Worm (Caenorhabditis elegans) whole organism, L2 larva: Measurements from ENCODE around the gene mrpl-1.

Source experiments
- C34F6.9 ChIP-seq: fragments of 150-350 bp; optimal IDR thresholded peaks from 2 replicates; lab custom pipeline; 2014; ENCODE audit warnings: missing biosample characterization, missing genetic modification characterization
- F13H6.1 ChIP-seq: sonication (generic microtip); optimal IDR thresholded peaks from 2 replicates; lab custom pipeline; 2016; ENCODE audit warnings: missing genetic modification characterization, missing compliant biosample characterization
- R02D3.7 ChIP-seq: fragments of 150-350 bp; optimal IDR thresholded peaks from 2 replicates; lab custom pipeline; 2014; ENCODE audit warnings: missing biosample characterization, missing genetic modification characterization
- Y55F3AM.14 ChIP-seq: fragments of 200-800 bp; sonication (Bioruptor generic); optimal IDR thresholded peaks from 2 replicates; lab custom pipeline; 2018; ENCODE audit warnings: mild to moderate bottlenecking, missing genetic modification characterization, missing compliant biosample characterization
- ZK546.5 ChIP-seq: sonication (generic microtip); optimal IDR thresholded peaks from 2 replicates; lab custom pipeline; 2017; ENCODE audit warnings: missing biosample characterization, missing genetic modification characterization
- alr-1 ChIP-seq: fragments of 150-350 bp; optimal IDR thresholded peaks from 2 replicates; lab custom pipeline; 2014; ENCODE audit warnings: missing biosample characterization, missing genetic modification characterization
- aly-2 ChIP-seq: fragments of 150-350 bp; optimal IDR thresholded peaks from 2 replicates; lab custom pipeline; 2014; ENCODE audit warnings: missing biosample characterization, missing genetic modification characterization
- ama-1 ChIP-seq: fragments of 150-350 bp; optimal IDR thresholded peaks from 2 replicates; lab custom pipeline; 2018; ENCODE audit warnings: inconsistent platforms
- blmp-1 ChIP-seq: sonication (generic microtip); optimal IDR thresholded peaks from 2 replicates; lab custom pipeline; 2017; ENCODE audit warnings: missing genetic modification characterization, mild to moderate bottlenecking, missing compliant biosample characterization, antibody characterized with exemption, moderate library complexity; ENCODE audit not compliant: insufficient read depth
- ceh-16 ChIP-seq: fragments of 150-350 bp; optimal IDR thresholded peaks from 2 replicates; lab custom pipeline; 2014; ENCODE audit warnings: missing biosample characterization, missing genetic modification characterization
- ceh-82 ChIP-seq: fragments of 150-350 bp; optimal IDR thresholded peaks from 2 replicates; lab custom pipeline; 2014; ENCODE audit warnings: missing biosample characterization, missing genetic modification characterization
- crh-2 ChIP-seq: sonication (generic microtip); optimal IDR thresholded peaks from 2 replicates; lab custom pipeline; 2017; ENCODE audit warnings: missing biosample characterization, missing genetic modification characterization
- dmd-4 ChIP-seq: sonication (generic microtip); optimal IDR thresholded peaks from 2 replicates; lab custom pipeline; 2017; ENCODE audit warnings: missing biosample characterization, missing genetic modification characterization
- egl-27 ChIP-seq: sonication (generic microtip); optimal IDR thresholded peaks from 3 replicates; lab custom pipeline; 2017; ENCODE audit warnings: missing biosample characterization, missing genetic modification reagents, missing genetic modification characterization
- elt-1 ChIP-seq: fragments of 150-350 bp; optimal IDR thresholded peaks from 2 replicates; lab custom pipeline; 2014; ENCODE audit warnings: missing biosample characterization, missing genetic modification characterization
- elt-3 ChIP-seq: sonication (generic microtip); optimal IDR thresholded peaks from 2 replicates; lab custom pipeline; 2017; ENCODE audit warnings: missing biosample characterization, missing genetic modification characterization
- fos-1 ChIP-seq: fragments of 150-350 bp; optimal IDR thresholded peaks from 2 replicates; lab custom pipeline; 2014; ENCODE audit warnings: missing biosample characterization, missing genetic modification characterization
- gmeb-1 ChIP-seq: fragments of 150-350 bp; optimal IDR thresholded peaks from 2 replicates; lab custom pipeline; 2014; ENCODE audit warnings: missing biosample characterization, missing genetic modification characterization
- lin-11 ChIP-seq: fragments of 150-350 bp; sonication (generic microtip); optimal IDR thresholded peaks from 2 replicates; lab custom pipeline; 2014; ENCODE audit warnings: missing biosample characterization, missing genetic modification characterization, inconsistent platforms, mixed read lengths
- lin-13 ChIP-seq: fragments of 150-350 bp; optimal IDR thresholded peaks from 2 replicates; lab custom pipeline; 2014; ENCODE audit warnings: missing biosample characterization, missing genetic modification reagents, missing genetic modification characterization
- lin-39 ChIP-seq: fragments of 150-350 bp; optimal IDR thresholded peaks from 2 replicates; lab custom pipeline; 2014; ENCODE audit warnings: missing biosample characterization, missing genetic modification reagents, missing genetic modification characterization
- lsy-2 ChIP-seq, 2 experiments: fragments of 150-350 bp in 1 of 2; sonication (generic microtip) in 1 of 2; optimal IDR thresholded peaks; 2 replicates each; lab custom pipeline; 2014 to 2017; ENCODE audit warnings: missing biosample characterization in 2 of 2, missing genetic modification characterization in 2 of 2
- mab-5 ChIP-seq: fragments of 150-350 bp; optimal IDR thresholded peaks from 2 replicates; lab custom pipeline; 2014; ENCODE audit warnings: missing biosample characterization, missing genetic modification characterization
- mbf-1 ChIP-seq: sonication (generic microtip); optimal IDR thresholded peaks from 2 replicates; lab custom pipeline; 2017; ENCODE audit warnings: missing biosample characterization, missing genetic modification characterization
- mdl-1 ChIP-seq, 2 experiments: fragments of 150-350 bp in 1 of 2; sonication (generic microtip) in 1 of 2; optimal IDR thresholded peaks; 2 replicates each; lab custom pipeline; 2017; ENCODE audit warnings: missing biosample characterization in 2 of 2, missing genetic modification characterization in 2 of 2
- nhr-10 ChIP-seq: sonication (generic microtip); optimal IDR thresholded peaks from 2 replicates; lab custom pipeline; 2017; ENCODE audit warnings: missing biosample characterization, missing genetic modification characterization
- nhr-11 ChIP-seq: fragments of 150-350 bp; optimal IDR thresholded peaks from 2 replicates; lab custom pipeline; 2014; ENCODE audit warnings: missing biosample characterization, missing genetic modification characterization
- nhr-12 ChIP-seq: fragments of 150-350 bp; optimal IDR thresholded peaks from 2 replicates; lab custom pipeline; 2014; ENCODE audit warnings: missing biosample characterization, missing genetic modification characterization
- nhr-129 ChIP-seq: fragments of 150-350 bp; optimal IDR thresholded peaks from 2 replicates; lab custom pipeline; 2014; ENCODE audit warnings: missing biosample characterization, missing genetic modification characterization
- nhr-21 ChIP-seq: fragments of 150-350 bp; optimal IDR thresholded peaks from 2 replicates; lab custom pipeline; 2014; ENCODE audit warnings: missing biosample characterization, missing genetic modification characterization
- nhr-23 ChIP-seq: fragments of 150-350 bp; optimal IDR thresholded peaks from 2 replicates; lab custom pipeline; 2014; ENCODE audit warnings: missing biosample characterization, missing genetic modification reagents, missing genetic modification characterization
- nhr-237 ChIP-seq: fragments of 150-350 bp; optimal IDR thresholded peaks from 2 replicates; lab custom pipeline; 2014; ENCODE audit warnings: missing biosample characterization, missing genetic modification characterization
- nhr-25 ChIP-seq: fragments of 150-350 bp; sonication (generic microtip); optimal IDR thresholded peaks from 3 replicates; lab custom pipeline; 2014; ENCODE audit warnings: missing biosample characterization, missing genetic modification characterization
- nhr-6 ChIP-seq: fragments of 150-350 bp; optimal IDR thresholded peaks from 2 replicates; lab custom pipeline; 2014; ENCODE audit warnings: missing biosample characterization, missing genetic modification characterization
- nhr-77 ChIP-seq: fragments of 150-350 bp; optimal IDR thresholded peaks from 2 replicates; lab custom pipeline; 2014; ENCODE audit warnings: missing biosample characterization, missing genetic modification characterization
- peb-1 ChIP-seq: fragments of 150-350 bp; optimal IDR thresholded peaks from 2 replicates; lab custom pipeline; 2014; ENCODE audit warnings: missing biosample characterization, missing genetic modification characterization
- sem-4 ChIP-seq: fragments of 150-350 bp; optimal IDR thresholded peaks from 2 replicates; lab custom pipeline; 2014; ENCODE audit warnings: missing biosample characterization, missing genetic modification reagents, missing genetic modification characterization
- skn-1 ChIP-seq: sonication (generic microtip); optimal IDR thresholded peaks from 2 replicates; lab custom pipeline; 2017; ENCODE audit warnings: missing biosample characterization, missing genetic modification characterization
- sma-3 ChIP-seq: sonication (generic microtip); optimal IDR thresholded peaks from 2 replicates; lab custom pipeline; 2016; ENCODE audit warnings: missing genetic modification reagents, missing genetic modification characterization, missing compliant biosample characterization
- sma-9 ChIP-seq, 2 experiments: fragments of 150-350 bp in 1 of 2; sonication (generic microtip) in 1 of 2; optimal IDR thresholded peaks; 2 replicates each; lab custom pipeline; 2014 to 2016; ENCODE audit warnings: missing genetic modification characterization in 2 of 2, mild to moderate bottlenecking in 1 of 2, missing biosample characterization in 1 of 2, missing compliant biosample characterization in 1 of 2, missing genetic modification reagents in 1 of 2, moderate library complexity in 1 of 2
- snpc-4 ChIP-seq: fragments of 150-350 bp; optimal IDR thresholded peaks from 2 replicates; lab custom pipeline; 2014; ENCODE audit warnings: missing biosample characterization, missing genetic modification characterization
- unc-39 ChIP-seq: fragments of 150-350 bp; optimal IDR thresholded peaks from 2 replicates; lab custom pipeline; 2014; ENCODE audit warnings: missing biosample characterization, missing genetic modification characterization
- unc-55 ChIP-seq: fragments of 150-350 bp; sonication (generic microtip); optimal IDR thresholded peaks from 3 replicates; lab custom pipeline; 2014; ENCODE audit warnings: missing biosample characterization, missing genetic modification reagents, missing genetic modification characterization
- unc-62 ChIP-seq: fragments of 150-350 bp; optimal IDR thresholded peaks from 2 replicates; lab custom pipeline; 2014; ENCODE audit warnings: missing biosample characterization, missing genetic modification reagents, missing genetic modification characterization
- zag-1 ChIP-seq: fragments of 150-350 bp; optimal IDR thresholded peaks from 2 replicates; lab custom pipeline; 2014; ENCODE audit warnings: missing biosample characterization, missing genetic modification characterization
- ztf-1 ChIP-seq: fragments of 200-800 bp; sonication (Bioruptor generic); conservative IDR thresholded peaks from 2 replicates; pipeline ENCODE4 v1.3.6; 2022; ENCODE audit warnings: missing genetic modification characterization, missing compliant biosample characterization
- ztf-11 ChIP-seq: sonication (generic microtip); optimal IDR thresholded peaks from 2 replicates; lab custom pipeline; 2017; ENCODE audit warnings: missing biosample characterization, missing genetic modification characterization
- ztf-4 ChIP-seq: fragments of 150-350 bp; optimal IDR thresholded peaks from 2 replicates; lab custom pipeline; 2014; ENCODE audit warnings: missing biosample characterization, missing genetic modification characterization

Gene mrpl-1

DNA sequence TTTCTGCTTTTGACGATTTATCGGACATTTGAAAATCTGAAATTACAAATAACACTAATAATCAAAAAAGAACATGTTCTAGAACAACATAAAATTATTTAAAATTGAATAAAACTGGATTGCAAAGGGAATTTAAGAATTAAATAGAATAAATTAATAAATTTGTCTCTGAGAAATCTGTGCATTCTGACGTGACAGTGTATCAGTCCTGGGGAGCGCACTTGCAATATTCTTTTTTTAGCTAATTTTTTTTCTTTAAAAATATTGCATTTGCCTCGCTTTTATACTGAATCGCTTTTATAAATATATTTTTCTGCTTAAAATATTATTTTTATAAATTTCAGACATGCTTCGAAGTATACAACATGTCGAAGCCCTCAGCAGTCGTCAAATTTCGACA lies at the start of gene mrpl-1, which contains the start of the genes emc-6 and mrps-24:
TSS of gene mrpl-1 (minus strand) at position 1 of the 400 bp plus-strand sequence.
TSS of gene emc-6 (minus strand) at position 36 of the 400 bp plus-strand sequence.
TSS of gene mrps-24 (plus strand) at position 345 of the 400 bp plus-strand sequence.
- TF ChIP-seq nhr-21 (tag; lab: Kevin White, UChicago) (no peak), nhr-23 (tag; lab: Kevin White, UChicago) (no peak), mab-5 (peak; percentile 29), snpc-4 (tag; lab: Kevin White, UChicago) (peak; percentile 45), ceh-16 (tag; lab: Kevin White, UChicago) (no peak), sma-9 (GFP tag; optimal IDR thresholded peaks at IDR 0.05; lab: Kevin White, UChicago) (peak; percentile 43), sma-9 (tag; optimal IDR thresholded peaks at IDR 0.05; lab: Kevin White, UChicago) (no peak), ztf-1 (GFP tag; lab: Robert Waterston, UW) (no peak), ceh-82 (tag; lab: Kevin White, UChicago) (no peak), F13H6.1 (peak; percentile 44), mbf-1 (no peak), zag-1 (no peak), skn-1 (tag; lab: Kevin White, UChicago) (peak; percentile 56), aly-2 (tag; lab: Kevin White, UChicago) (no peak), lsy-2 (tag; optimal IDR thresholded peaks at IDR 0.05; lab: Kevin White, UChicago) (peak; percentile 48 to 83), elt-1 (tag; lab: Kevin White, UChicago) (no peak), nhr-12 (no peak), nhr-10 (tag; lab: Kevin White, UChicago) (no peak), dmd-4 (no peak), Y55F3AM.14 (no peak), nhr-25 (peak; percentile 50), nhr-77 (tag; lab: Kevin White, UChicago) (no peak), nhr-129 (tag; lab: Kevin White, UChicago) (peak; percentile 13), mdl-1 (tag; optimal IDR thresholded peaks at IDR 0.05; lab: Kevin White, UChicago) (no peak), nhr-237 (tag; lab: Kevin White, UChicago) (no peak), lin-13 (GFP tag; lab: Kevin White, UChicago) (peak; percentile 58), unc-55 (GFP tag; lab: Kevin White, UChicago) (peak; percentile 89), lin-11 (tag; lab: Kevin White, UChicago) (no peak), sma-3 (GFP tag; lab: Kevin White, UChicago) (peak; percentile 48), ztf-4 (no peak), C34F6.9 (tag; lab: Kevin White, UChicago) (peak; percentile 82), ZK546.5 (no peak), ztf-11 (tag; lab: Kevin White, UChicago) (no peak), nhr-11 (no peak), alr-1 (no peak), blmp-1 (tag; lab: Kevin White, UChicago) (no peak), elt-3 (tag; lab: Kevin White, UChicago) (no peak), gmeb-1 (tag; lab: Kevin White, UChicago) (peak; percentile 63), ama-1 (lab: Kevin White, UChicago) (no peak), unc-62 (GFP tag; lab: Kevin White, UChicago) (no peak), fos-1 (tag; lab: Kevin White, UChicago) (peak; percentile 51), sem-4 (tag; lab: Kevin White, UChicago) (peak; percentile 91), R02D3.7 (tag; lab: Kevin White, UChicago) (no peak), egl-27 (tag; lab: Kevin White, UChicago) (no peak), lin-39 (tag; lab: Kevin White, UChicago) (no peak), nhr-6 (no peak), peb-1 (tag; lab: Kevin White, UChicago) (no peak), unc-39 (tag; lab: Kevin White, UChicago) (no peak), crh-2 (tag; lab: Kevin White, UChicago) (peak; percentile 73)
